Worm (Caenorhabditis elegans): ENCODE data around the gene F59B8.1.
A peak's percentile ranks its signal among the peaks of the same experiment; 100 is the strongest.

Gene F59B8.1

ce11 chrIV:9427959-9428358, at the start of gene F59B8.1:
TSS of gene F59B8.1 (plus strand) at chrIV:9428259.
- TF ChIP-seq elt-1 (tag; optimal IDR thresholded peaks at IDR 0.05; ENCODE audit: borderline replicate concordance, insufficient read depth) (no peak), unc-120 (tag; optimal IDR thresholded peaks at IDR 0.05; ENCODE audit: poor library complexity, severe bottlenecking) (no peak), unc-62 (GFP tag; optimal IDR thresholded peaks at IDR 0.05) (no peak), sptf-1 (tag; optimal IDR thresholded peaks at IDR 0.05) (no peak), nhr-2 (tag; optimal IDR thresholded peaks at IDR 0.05) (no peak), nhr-76 (tag; optimal IDR thresholded peaks at IDR 0.05) (no peak), snpc-4 (tag; optimal IDR thresholded peaks at IDR 0.05) (no peak), flh-1 (GFP tag; optimal IDR thresholded peaks at IDR 0.05) (no peak), unc-39 (tag; optimal IDR thresholded peaks at IDR 0.05) (no peak), ceh-83 (GFP tag; optimal IDR thresholded peaks at IDR 0.05) (no peak), blmp-1 (tag; optimal IDR thresholded peaks at IDR 0.05) (no peak)

DNA sequence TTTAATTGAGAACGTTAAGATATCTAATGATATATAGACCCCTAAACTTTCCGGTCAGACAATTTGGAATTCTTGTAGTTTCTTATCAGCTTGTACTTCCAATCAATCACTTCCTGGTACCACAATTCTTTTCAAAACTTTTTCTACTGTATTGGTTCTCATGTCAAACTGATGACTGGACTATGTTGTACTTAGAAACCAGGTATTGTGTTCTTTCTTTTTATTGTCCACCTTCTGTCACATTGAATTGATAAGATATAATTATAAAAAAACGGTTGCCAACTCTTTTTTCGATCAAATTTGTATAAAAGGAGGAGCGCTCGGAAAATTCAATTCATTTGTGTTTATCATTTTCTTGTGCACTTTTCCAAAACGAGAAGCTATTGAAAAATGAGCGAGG, 49.8 kb upstream of the F59B8.1 start, which contains the start of gene C10C5.4:
Gene C10C5.4, plus strand, starts transcription at position 281 of the 400 bp plus-strand sequence.
- TF ChIP-seq ceh-83 (GFP tag; optimal IDR thresholded peaks at IDR 0.05) (no peak), ces-1 (GFP tag; optimal IDR thresholded peaks at IDR 0.05) (no peak), cnd-1 (tag; optimal IDR thresholded peaks at IDR 0.05) (no peak), pha-4 (tag; optimal IDR thresholded peaks at IDR 0.05) (no peak), mep-1 (tag; optimal IDR thresholded peaks at IDR 0.05) (no peak), hlh-1 (tag; optimal IDR thresholded peaks at IDR 0.05) (no peak), unc-39 (tag; optimal IDR thresholded peaks at IDR 0.05) (no peak), blmp-1 (tag; optimal IDR thresholded peaks at IDR 0.05) (no peak), sptf-1 (tag; optimal IDR thresholded peaks at IDR 0.05) (no peak), mab-5 (tag; optimal IDR thresholded peaks at IDR 0.05) (no peak), ham-2 (GFP tag; optimal IDR thresholded peaks at IDR 0.05) (no peak), ceh-43 (GFP tag; optimal IDR thresholded peaks at IDR 0.05) (no peak), elt-1 (tag; optimal IDR thresholded peaks at IDR 0.05; ENCODE audit: borderline replicate concordance, insufficient read depth) (no peak), lin-32 (GFP tag; optimal IDR thresholded peaks at IDR 0.05) (no peak), nhr-237 (tag; optimal IDR thresholded peaks at IDR 0.05) (no peak)

ce11 chrIV:9381136-9381535, 46.9 kb upstream of the F59B8.1 start, which contains the start of gene C10C5.5:
TSS of gene C10C5.5 (plus strand) at chrIV:9381436.
- TF ChIP-seq lin-13 (tag; optimal IDR thresholded peaks at IDR 0.05) (no peak), nhr-237 (tag; optimal IDR thresholded peaks at IDR 0.05) (no peak), mab-5 (tag; optimal IDR thresholded peaks at IDR 0.05) (no peak), elt-3 (tag; optimal IDR thresholded peaks at IDR 0.05) (no peak), ham-2 (GFP tag; optimal IDR thresholded peaks at IDR 0.05) (no peak), zip-8 (tag; optimal IDR thresholded peaks at IDR 0.05) (no peak), ces-1 (GFP tag; optimal IDR thresholded peaks at IDR 0.05) (no peak), elt-1 (tag; optimal IDR thresholded peaks at IDR 0.05; ENCODE audit: borderline replicate concordance, insufficient read depth) (no peak), pha-4 (tag; optimal IDR thresholded peaks at IDR 0.05) (no peak), ztf-11 (tag; optimal IDR thresholded peaks at IDR 0.05) (no peak), unc-120 (tag; optimal IDR thresholded peaks at IDR 0.05; ENCODE audit: poor library complexity, severe bottlenecking) (no peak)

DNA sequence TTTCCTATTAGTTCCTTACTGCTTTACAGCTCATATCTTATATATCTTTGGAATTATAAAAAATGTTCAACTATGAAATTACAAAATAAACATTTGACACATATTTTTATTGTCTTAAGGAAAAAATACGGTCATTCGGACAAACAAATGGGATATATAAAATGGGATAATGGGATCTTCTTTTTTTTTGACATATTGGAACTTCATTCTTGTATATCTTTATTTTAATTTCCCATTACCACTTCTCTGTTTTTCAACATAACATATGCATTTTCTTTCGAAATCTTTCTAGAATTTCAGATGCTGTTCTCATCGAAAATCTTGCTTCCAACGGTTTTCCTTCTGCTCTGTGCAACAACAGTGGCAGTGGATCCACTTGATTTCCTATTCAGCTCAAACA, 43.2 kb upstream of the F59B8.1 start, which contains the start of gene C10C5.7:
Gene C10C5.7, plus strand, starts transcription at position 301 of the 400 bp plus-strand sequence.
- TF ChIP-seq bed-3 (GFP tag; optimal IDR thresholded peaks at IDR 0.05) (no peak), elt-3 (tag; optimal IDR thresholded peaks at IDR 0.05) (no peak), ceh-39 (tag; optimal IDR thresholded peaks at IDR 0.05) (no peak), nhr-76 (tag; optimal IDR thresholded peaks at IDR 0.05) (no peak), pha-4 (tag; optimal IDR thresholded peaks at IDR 0.05) (no peak), tbx-8 (GFP tag; optimal IDR thresholded peaks at IDR 0.05) (no peak), lin-32 (GFP tag; optimal IDR thresholded peaks at IDR 0.05) (no peak), ceh-43 (GFP tag; optimal IDR thresholded peaks at IDR 0.05) (no peak), drap-1 (GFP tag; optimal IDR thresholded peaks at IDR 0.05) (no peak), nhr-28 (tag; optimal IDR thresholded peaks at IDR 0.05) (no peak), nhr-12 (tag; optimal IDR thresholded peaks at IDR 0.05) (no peak), mep-1 (tag; optimal IDR thresholded peaks at IDR 0.05) (no peak), flh-1 (GFP tag; optimal IDR thresholded peaks at IDR 0.05) (no peak)

ce11 chrIV:9386038-9386437, 42.0 kb upstream of the F59B8.1 start, which contains the start of gene daf-15:
TSS of gene daf-15 (plus strand) at chrIV:9386208.
- TF ChIP-seq mab-5 (tag; optimal IDR thresholded peaks at IDR 0.05) (no peak), hlh-1 (tag; optimal IDR thresholded peaks at IDR 0.05) (no peak), mep-1 (tag; optimal IDR thresholded peaks at IDR 0.05) (peak; percentile 0), lsy-2 (tag; optimal IDR thresholded peaks at IDR 0.05) (peak; percentile 14), nhr-237 (tag; optimal IDR thresholded peaks at IDR 0.05) (no peak), nhr-12 (tag; optimal IDR thresholded peaks at IDR 0.05) (no peak), lin-32 (GFP tag; optimal IDR thresholded peaks at IDR 0.05) (no peak), drap-1 (GFP tag; optimal IDR thresholded peaks at IDR 0.05) (no peak), elt-3 (tag; optimal IDR thresholded peaks at IDR 0.05) (no peak), cnd-1 (tag; optimal IDR thresholded peaks at IDR 0.05) (no peak), ceh-43 (GFP tag; optimal IDR thresholded peaks at IDR 0.05) (no peak), pha-4 (tag; optimal IDR thresholded peaks at IDR 0.05) (no peak)

All from whole organism, mixed stage, embryonic.